Fruit fly (Drosophila melanogaster): Measurements from ENCODE around the gene Grx3.

Grx3 gene

dm6 chr2L:13373435-13374242 lies 7.4 kb downstream of the Grx3 start, which contains the start of the genes Bdp1 and CG6565 (continued):
- TF ChIP-seq Hand (GFP tag; optimal IDR thresholded peaks at IDR 0.05) (peak; percentile 80), onecut (GFP tag; IDR thresholded peaks at IDR 0.05) (peak; percentile 78), CG30431 (GFP tag; optimal IDR thresholded peaks at IDR 0.05) (peak; percentile 98), CG7963 (GFP tag; IDR thresholded peaks at IDR 0.05; ENCODE audit: partially characterized antibody) (no peak), Lhr (GFP tag; optimal IDR thresholded peaks at IDR 0.05) (peak; percentile 93), gce (GFP tag; IDR thresholded peaks at IDR 0.05) (peak; percentile 76), sens (GFP tag) (peak; percentile 100), pan (optimal IDR thresholded peaks at IDR 0.05) (no peak), pan (GFP tag; optimal IDR thresholded peaks at IDR 0.05 in 1 of 2, IDR thresholded peaks at IDR 0.05 in 1 of 2) (peak in 1 of 2 experiments; percentile 92), CG8089 (GFP tag; optimal IDR thresholded peaks at IDR 0.05) (peak; percentile 98), her (GFP tag; optimal IDR thresholded peaks at IDR 0.05) (peak; percentile 95), CG15601 (tag; optimal IDR thresholded peaks at IDR 0.05) (peak; percentile 93), CG14441 (GFP tag; IDR thresholded peaks at IDR 0.05) (peak; percentile 95), Dbx (GFP tag; IDR thresholded peaks at IDR 0.05) (peak; percentile 97), D19B (GFP tag; optimal IDR thresholded peaks at IDR 0.05) (peak; percentile 92), corto (GFP tag; optimal IDR thresholded peaks at IDR 0.05) (peak; percentile 83), CG1792 (GFP tag; optimal IDR thresholded peaks at IDR 0.05) (peak; percentile 97), Doc3 (GFP tag; IDR thresholded peaks at IDR 0.05; ENCODE audit: partially characterized antibody) (no peak)

dm6 chr2L:13376086-13376485 lies 9.8 kb downstream of the Grx3 start:
- TF ChIP-seq Side (GFP tag; optimal IDR thresholded peaks at IDR 0.05) (no peak), mirr (GFP tag; optimal IDR thresholded peaks at IDR 0.05) (peak; percentile 81), lab (GFP tag; optimal IDR thresholded peaks at IDR 0.05) (no peak), tll (GFP tag; optimal IDR thresholded peaks at IDR 0.05) (no peak), Pdp1 (GFP tag; optimal IDR thresholded peaks at IDR 0.05) (peak in 1 of 2 experiments; percentile 86), chif (GFP tag; optimal IDR thresholded peaks at IDR 0.05) (no peak), Kr (GFP tag; optimal IDR thresholded peaks at IDR 0.05) (no peak), CG12391 (tag; optimal IDR thresholded peaks at IDR 0.05) (no peak), ac (GFP tag; optimal IDR thresholded peaks at IDR 0.05) (no peak), gro (GFP tag; optimal IDR thresholded peaks at IDR 0.05) (no peak), gfzf (GFP tag; optimal IDR thresholded peaks at IDR 0.05) (no peak), CG15479 (GFP tag; optimal IDR thresholded peaks at IDR 0.05) (no peak), exex (tag; optimal IDR thresholded peaks at IDR 0.05) (peak; percentile 99)

- no peak for TF ChIP-seq Drgx (GFP tag; IDR thresholded peaks at IDR 0.05)
- peak; percentile 65 for TF ChIP-seq twi (tag; optimal IDR thresholded peaks at IDR 0.05)
- TF ChIP-seq ham (GFP tag; IDR thresholded peaks at IDR 0.05), result 0 out of 2 replicates have a peak, but pooled peaks have one; percentile 12
- TF ChIP-seq CG4282 (GFP tag; optimal IDR thresholded peaks at IDR 0.05), result no peak
- TF ChIP-seq CG11085 (GFP tag; IDR thresholded peaks at IDR 0.05), result peak; percentile 50; the same call in 1 of the 2 replicates
- peak; percentile 20 for TF ChIP-seq CG30431 (GFP tag; optimal IDR thresholded peaks at IDR 0.05)
- 0 out of 2 replicates have a peak, but pooled peaks have one; percentile 35 for TF ChIP-seq ranshi (GFP tag; IDR thresholded peaks at IDR 0.05)
- TF ChIP-seq Myb (GFP tag; optimal IDR thresholded peaks at IDR 0.05), result no peak
- no peak for TF ChIP-seq Nf-YA (GFP tag; IDR thresholded peaks at IDR 0.05)
- TF ChIP-seq psq (GFP tag; optimal IDR thresholded peaks at IDR 0.05), result peak; percentile 18
- TF ChIP-seq pzg (GFP tag; optimal IDR thresholded peaks at IDR 0.05), result peak; percentile 35
- no peak for TF ChIP-seq sqz (GFP tag; optimal IDR thresholded peaks at IDR 0.05)
- peak; percentile 54; the same call in 1 of the 3 replicates for TF ChIP-seq tgo (GFP tag; IDR thresholded peaks at IDR 0.05)
- peak; percentile 17 for TF ChIP-seq CG10431 (GFP tag; optimal IDR thresholded peaks at IDR 0.05)
- TF ChIP-seq CG16863 (GFP tag; optimal IDR thresholded peaks at IDR 0.05), result peak; percentile 1
- peak; percentile 21 for TF ChIP-seq CG3995 (GFP tag; optimal IDR thresholded peaks at IDR 0.05)
- no peak for TF ChIP-seq Atf3 (GFP tag; optimal IDR thresholded peaks at IDR 0.05)
- peak; percentile 52 for TF ChIP-seq CG12942 (GFP tag; optimal IDR thresholded peaks at IDR 0.05)
Measured at dm6 chr2L:13378488-13378964, 12.3 kb downstream of the Grx3 start, which contains the start of the genes CG9302 and beta'COP. CG9302 (minus strand) TSS chr2L:13378538. beta'COP (plus strand) TSS chr2L:13378902.
